Fruit fly (Drosophila melanogaster): Measurements from ENCODE around the gene CG13287.

Gene CG13287

dm6 chr3L:5840847-5841246 lies 41.3 kb upstream of the CG13287 start (continued):
- TF ChIP-seq CG4318 (GFP tag; optimal IDR thresholded peaks at IDR 0.05): no peak
- TF ChIP-seq CG3032 (tag; optimal IDR thresholded peaks at IDR 0.05): peak; percentile 42
- no peak for TF ChIP-seq Sox15 (GFP tag; optimal IDR thresholded peaks at IDR 0.05)
- peak; percentile 12 for TF ChIP-seq Eip75B (GFP tag; optimal IDR thresholded peaks at IDR 0.05)

- TF ChIP-seq CG6276 (GFP tag; optimal IDR thresholded peaks at IDR 0.05) (peak; percentile 16), CG34406 (GFP tag; optimal IDR thresholded peaks at IDR 0.05) (no peak), Eip75B (GFP tag; optimal IDR thresholded peaks at IDR 0.05) (no peak), dac (GFP tag; optimal IDR thresholded peaks at IDR 0.05) (no peak), Sox102F (GFP tag; optimal IDR thresholded peaks at IDR 0.05) (no peak), CG31627 (GFP tag; optimal IDR thresholded peaks at IDR 0.05) (no peak), fd85E (GFP tag; optimal IDR thresholded peaks at IDR 0.05) (no peak), CG16779 (tag; optimal IDR thresholded peaks at IDR 0.05) (no peak), pdm3 (GFP tag; optimal IDR thresholded peaks at IDR 0.05) (no peak), CG32006 (GFP tag; optimal IDR thresholded peaks at IDR 0.05) (no peak), Sox14 (GFP tag; optimal IDR thresholded peaks at IDR 0.05) (no peak), Hr39 (GFP tag; optimal IDR thresholded peaks at IDR 0.05) (no peak), Met (GFP tag; optimal IDR thresholded peaks at IDR 0.05) (no peak), Eip78C (GFP tag) (no peak), CG10669 (GFP tag; optimal IDR thresholded peaks at IDR 0.05) (no peak), svp (GFP tag) (peak; percentile 69), esn (GFP tag; optimal IDR thresholded peaks at IDR 0.05) (no peak), CG3032 (tag; optimal IDR thresholded peaks at IDR 0.05) (no peak), Eip93F (GFP tag; optimal IDR thresholded peaks at IDR 0.05) (no peak), CG8119 (GFP tag; IDR thresholded peaks at IDR 0.05) (no peak), CG10631 (GFP tag; optimal IDR thresholded peaks at IDR 0.05) (no peak), CG1621 (tag; optimal IDR thresholded peaks at IDR 0.05) (peak; percentile 70), Sox15 (GFP tag; optimal IDR thresholded peaks at IDR 0.05) (no peak), CG11902 (GFP tag; optimal IDR thresholded peaks at IDR 0.05) (no peak), Blimp-1 (GFP tag; optimal IDR thresholded peaks at IDR 0.05) (no peak), CG9139 (GFP tag; optimal IDR thresholded peaks at IDR 0.05) (no peak), ss (GFP tag; optimal IDR thresholded peaks at IDR 0.05) (peak in 1 of 2 experiments; percentile 8), topi (GFP tag; optimal IDR thresholded peaks at IDR 0.05) (no peak), lz (GFP tag; optimal IDR thresholded peaks at IDR 0.05) (no peak), CG6854 (GFP tag; optimal IDR thresholded peaks at IDR 0.05) (no peak), CG4318 (GFP tag; optimal IDR thresholded peaks at IDR 0.05) (no peak), CG6792 (GFP tag; optimal IDR thresholded peaks at IDR 0.05) (no peak), net (GFP tag; optimal IDR thresholded peaks at IDR 0.05) (peak; percentile 10), Hr4 (GFP tag; optimal IDR thresholded peaks at IDR 0.05) (no peak), CG15336 (GFP tag; IDR thresholded peaks at IDR 0.05) (peak; percentile 11; the same call in 1 of the 2 replicates), fd59A (GFP tag; optimal IDR thresholded peaks at IDR 0.05) (no peak), vri (GFP tag; optimal IDR thresholded peaks at IDR 0.05) (no peak), Ets96B (tag; optimal IDR thresholded peaks at IDR 0.05) (no peak), CG7368 (GFP tag; optimal IDR thresholded peaks at IDR 0.05) (no peak), Gug (GFP tag; IDR thresholded peaks at IDR 0.05) (no peak), CG11294 (GFP tag; IDR thresholded peaks at IDR 0.05) (no peak), achi (GFP tag; optimal IDR thresholded peaks at IDR 0.05) (no peak), eg (GFP tag; IDR thresholded peaks at IDR 0.05) (peak; percentile 36; the same call in 1 of the 3 replicates), Smox (GFP tag; optimal IDR thresholded peaks at IDR 0.05) (no peak), spab (GFP tag; optimal IDR thresholded peaks at IDR 0.05) (no peak), acj6 (GFP tag; optimal IDR thresholded peaks at IDR 0.05) (no peak), salr (GFP tag; optimal IDR thresholded peaks at IDR 0.05) (no peak), dsx (GFP tag; optimal IDR thresholded peaks at IDR 0.05; ENCODE audit: poor library complexity, severe bottlenecking) (peak; percentile 19), CG3919 (GFP tag; optimal IDR thresholded peaks at IDR 0.05) (no peak)
Observed at dm6 chr3L:5843895-5844576, 38.1 kb upstream of the CG13287 start.
